Fruit fly (Drosophila melanogaster) whole organism, adult: ENCODE data around the gene SrpRalpha.

Experiments used
- CG1620 ChIP-seq: fragments of 200-800 bp; sonication (Bioruptor generic); optimal IDR thresholded peaks from 2 replicates; lab custom pipeline; 2016; ENCODE audit warnings: missing biosample characterization, missing genetic modification characterization
- CG33017 ChIP-seq: fragments of 200-800 bp; sonication (Bioruptor generic); optimal IDR thresholded peaks from 2 replicates; lab custom pipeline; 2018; ENCODE audit warnings: missing biosample characterization, mild to moderate bottlenecking, missing genetic modification characterization, moderate library complexity
- CG5204 ChIP-seq: fragments of 200-800 bp; sonication (Bioruptor generic); optimal IDR thresholded peaks from 2 replicates; lab custom pipeline; 2016; ENCODE audit warnings: missing biosample characterization, missing genetic modification characterization
- CG7101 ChIP-seq: fragments of 200-800 bp; sonication (Bioruptor generic); optimal IDR thresholded peaks from 2 replicates; lab custom pipeline; 2018; ENCODE audit warnings: missing biosample characterization, mild to moderate bottlenecking, missing genetic modification characterization, moderate library complexity
- Crg-1 ChIP-seq: fragments of 200-800 bp; sonication (Bioruptor generic); optimal IDR thresholded peaks from 2 replicates; lab custom pipeline; 2016; ENCODE audit warnings: missing biosample characterization, missing genetic modification characterization
- Hr96 ChIP-seq: fragments of 200-800 bp; sonication (Bioruptor generic); optimal IDR thresholded peaks from 2 replicates; lab custom pipeline; 2016; ENCODE audit warnings: missing biosample characterization, missing genetic modification characterization
- bab1 ChIP-seq: fragments of 200-800 bp; sonication (Bioruptor generic); optimal IDR thresholded peaks from 3 replicates; lab custom pipeline; 2019; ENCODE audit warnings: missing biosample characterization, mild to moderate bottlenecking, missing genetic modification characterization, moderate library complexity
- cic ChIP-seq: fragments of 200-800 bp; sonication (Bioruptor generic); optimal IDR thresholded peaks from 2 replicates; lab custom pipeline; 2017; ENCODE audit warnings: missing biosample characterization, mild to moderate bottlenecking, missing genetic modification characterization, moderate library complexity
- kay ChIP-seq: fragments of 200-800 bp; sonication (Bioruptor generic); peaks from one replicate; lab custom pipeline; 2016; ENCODE audit warnings: missing biosample characterization, missing genetic modification characterization, borderline replicate concordance
- pad ChIP-seq: fragments of 200-800 bp; sonication (Bioruptor generic); optimal IDR thresholded peaks from 3 replicates; lab custom pipeline; 2017; ENCODE audit warnings: missing biosample characterization, missing genetic modification characterization, mild to moderate bottlenecking, moderate library complexity, missing genetic modification reagents
- tj ChIP-seq: fragments of 200-800 bp; sonication (Bioruptor generic); optimal IDR thresholded peaks from 3 replicates; lab custom pipeline; 2017; ENCODE audit warnings: missing biosample characterization, mild to moderate bottlenecking, missing genetic modification characterization, moderate library complexity
- toe ChIP-seq: fragments of 200-800 bp; sonication (Bioruptor generic); optimal IDR thresholded peaks from 2 replicates; lab custom pipeline; 2016; ENCODE audit warnings: missing biosample characterization, missing genetic modification characterization

DNA sequence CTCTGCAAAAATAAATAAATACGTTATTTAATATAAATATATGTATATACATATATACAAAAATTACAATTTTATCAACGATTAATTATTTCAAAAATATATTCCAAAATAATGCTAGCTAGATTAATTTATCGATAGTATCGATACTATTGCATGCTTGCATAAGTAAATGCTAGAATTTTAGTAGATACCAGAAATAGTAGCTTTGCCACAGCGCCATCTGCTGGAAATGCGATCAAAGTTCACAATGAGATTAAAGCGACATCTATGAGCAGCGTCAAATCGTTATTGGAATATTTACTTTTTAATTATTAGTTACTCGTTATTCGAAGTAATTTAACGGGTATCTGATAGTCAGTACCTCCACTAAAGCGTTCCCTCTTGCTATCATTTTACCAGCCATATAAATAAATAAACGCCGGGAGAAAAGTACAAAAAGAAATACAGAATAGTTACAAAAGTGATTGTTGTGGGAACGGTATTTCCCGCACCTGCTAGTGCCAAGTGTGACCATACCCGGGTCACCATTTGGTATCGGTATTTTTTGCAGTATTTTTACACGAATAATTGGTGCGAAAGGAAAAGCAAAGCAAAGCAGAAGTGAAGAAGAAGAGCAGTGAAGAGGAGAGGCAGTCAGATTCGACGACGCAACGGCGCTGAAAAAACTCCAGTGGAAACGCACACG, 25.1 kb upstream of the SrpRalpha start, which contains the start of the genes rtv and Dlic:
- peak; percentile 73 for TF ChIP-seq kay (GFP tag; lab: Kevin White, UChicago)
- TF ChIP-seq pad (GFP tag; lab: Kevin White, UChicago) = peak; percentile 50
- peak; percentile 23 for TF ChIP-seq CG5204
- TF ChIP-seq bab1 = peak; percentile 5
- peak; percentile 19 for TF ChIP-seq CG1620 (GFP tag; lab: Kevin White, UChicago)
- TF ChIP-seq CG7101 = peak; percentile 23
- no peak for TF ChIP-seq tj
- no peak for TF ChIP-seq Hr96 (GFP tag; lab: Kevin White, UChicago)
- TF ChIP-seq toe (GFP tag; lab: Kevin White, UChicago) = no peak
- TF ChIP-seq cic (GFP tag; lab: Kevin White, UChicago) = no peak
- TF ChIP-seq Crg-1 (GFP tag; lab: Kevin White, UChicago) = no peak
- no peak for TF ChIP-seq CG33017 (tag; lab: Kevin White, UChicago)
